Worm (Caenorhabditis elegans) whole organism, L4/young adult: ENCODE results near the gene attf-3.

Experiments
- W03F9.2 ChIP-seq: fragments of 150-350 bp; optimal IDR thresholded peaks from 2 replicates; lab custom pipeline; 2014; ENCODE audit warnings: missing biosample characterization, missing genetic modification characterization
- dao-5 ChIP-seq: sonication (generic microtip); optimal IDR thresholded peaks from 2 replicates; lab custom pipeline; 2016; ENCODE audit warnings: missing genotype, missing genetic modification characterization, moderate library complexity, missing compliant biosample characterization
- him-1 ChIP-seq: sonication (generic microtip); optimal IDR thresholded peaks from 2 replicates; lab custom pipeline; 2016; ENCODE audit warnings: missing genotype, missing genetic modification reagents, missing genetic modification characterization, missing compliant biosample characterization

attf-3 gene

DNA sequence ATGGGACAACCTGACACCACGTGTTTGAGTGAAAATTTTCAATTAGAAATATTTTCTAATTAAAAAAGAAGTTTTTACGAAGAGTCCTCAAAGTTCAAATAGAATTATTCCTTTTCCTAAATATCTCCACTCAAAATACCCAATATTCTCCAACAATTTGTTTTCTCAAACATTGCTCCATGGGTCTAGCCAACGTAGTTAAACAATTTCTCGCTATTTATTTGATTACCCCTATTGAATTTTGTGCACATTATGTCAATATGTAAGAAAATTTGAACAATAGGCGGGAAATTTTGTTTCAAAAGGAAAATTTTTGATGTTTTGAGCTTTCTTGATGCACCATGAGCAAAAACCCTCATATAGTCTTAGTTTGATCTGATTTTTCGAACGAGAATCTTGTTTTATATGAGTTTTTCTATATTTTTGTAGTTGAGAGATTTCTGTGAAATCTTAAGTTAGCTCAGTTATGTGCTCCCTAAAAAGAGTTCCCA is 23.8 kb downstream of the attf-3 start:
- TF ChIP-seq him-1 (tag; lab: Kevin White, UChicago), result peak; percentile 51
- TF ChIP-seq W03F9.2, result no peak

DNA sequence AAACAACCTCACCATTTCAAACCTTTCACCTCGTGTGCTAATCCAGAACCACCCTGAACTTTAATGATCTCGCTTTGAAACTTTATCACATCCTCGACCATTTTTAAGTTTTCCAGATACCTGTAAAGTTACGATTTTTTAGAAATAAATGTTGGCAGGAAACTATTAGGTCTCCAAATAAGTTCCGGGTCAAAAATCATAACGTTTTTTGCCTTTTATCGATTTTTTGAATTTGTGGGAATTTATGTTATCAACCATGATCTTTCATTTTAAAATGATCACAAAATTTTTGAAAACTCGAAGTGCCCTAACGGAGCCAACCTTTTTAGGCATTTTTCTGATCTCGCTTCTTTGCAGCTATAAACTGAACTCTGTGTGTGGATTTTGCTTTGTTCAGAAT is 25.1 kb downstream of the attf-3 start, which contains the start of gene btb-5:
btb-5 (minus strand) TSS at position 101 of the 400 bp plus-strand sequence.
- no peak for TF ChIP-seq him-1 (tag; lab: Kevin White, UChicago)
- no peak for TF ChIP-seq W03F9.2
- TF ChIP-seq dao-5 (tag; lab: Kevin White, UChicago), result no peak

DNA sequence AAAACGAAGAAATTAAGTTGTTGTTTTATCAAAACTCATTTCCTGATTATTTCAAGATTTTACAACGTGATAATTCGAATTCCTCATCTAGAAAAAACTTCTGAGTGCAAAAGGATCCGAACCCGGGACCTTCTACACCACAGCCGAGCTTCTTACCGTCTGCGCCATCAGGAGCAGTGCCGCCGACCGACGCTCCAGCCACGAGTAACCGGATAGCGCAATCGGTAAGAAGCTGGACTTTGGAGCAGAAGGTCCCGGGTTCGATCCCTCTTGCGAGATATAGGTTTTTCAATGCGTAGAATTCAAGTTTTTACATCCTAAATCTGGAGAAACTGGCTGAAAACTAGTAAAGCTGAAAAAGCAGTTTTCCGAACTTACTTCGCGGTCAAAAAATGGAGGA is 32.5 kb downstream of the attf-3 start:
- no peak for TF ChIP-seq W03F9.2
- no peak for TF ChIP-seq him-1 (tag; lab: Kevin White, UChicago)
- TF ChIP-seq dao-5 (tag; lab: Kevin White, UChicago), result no peak

DNA sequence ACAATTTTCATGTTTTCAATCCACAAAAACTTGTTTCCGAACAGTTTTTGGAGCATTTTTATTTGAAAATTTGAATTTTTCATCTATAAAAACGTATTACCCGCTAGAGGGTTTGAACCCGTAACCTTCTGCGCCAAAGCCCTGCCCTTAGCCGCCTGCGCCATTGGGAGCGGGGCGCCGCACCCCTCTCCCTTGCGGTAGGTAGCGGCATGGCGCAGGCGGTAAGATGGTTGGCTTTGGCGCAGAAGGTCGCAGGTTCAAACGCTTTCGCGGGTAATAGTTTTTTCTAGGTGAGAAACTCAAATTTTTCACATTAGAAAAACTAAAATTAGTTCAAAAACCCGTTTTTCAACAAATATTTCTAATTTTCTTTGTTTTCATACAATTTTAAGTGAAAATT is 34.6 kb downstream of the attf-3 start:
- no peak for TF ChIP-seq dao-5 (tag; lab: Kevin White, UChicago)
- no peak for TF ChIP-seq W03F9.2

DNA sequence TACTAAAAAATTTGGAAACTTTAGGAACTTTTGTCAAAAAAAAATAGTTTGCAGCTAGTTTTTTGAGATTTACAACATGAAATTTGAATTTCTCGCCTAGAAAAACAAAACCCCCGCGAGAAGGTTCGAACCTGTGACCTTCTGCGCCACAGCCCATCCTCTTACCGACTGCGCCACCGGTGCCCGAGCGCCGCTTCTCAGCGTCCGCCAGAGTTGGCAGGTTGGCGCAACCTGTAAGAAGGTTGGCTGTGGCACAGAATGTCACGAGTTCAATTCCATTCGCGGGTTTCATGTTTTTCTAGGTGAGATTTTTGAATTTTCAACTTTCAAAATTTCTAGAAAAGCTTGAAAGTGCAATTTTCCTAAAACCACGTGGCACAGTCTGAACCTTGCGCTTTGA is 35.8 kb downstream of the attf-3 start:
- TF ChIP-seq him-1 (tag; lab: Kevin White, UChicago) (no peak), dao-5 (tag; lab: Kevin White, UChicago) (no peak), W03F9.2 (no peak)

DNA sequence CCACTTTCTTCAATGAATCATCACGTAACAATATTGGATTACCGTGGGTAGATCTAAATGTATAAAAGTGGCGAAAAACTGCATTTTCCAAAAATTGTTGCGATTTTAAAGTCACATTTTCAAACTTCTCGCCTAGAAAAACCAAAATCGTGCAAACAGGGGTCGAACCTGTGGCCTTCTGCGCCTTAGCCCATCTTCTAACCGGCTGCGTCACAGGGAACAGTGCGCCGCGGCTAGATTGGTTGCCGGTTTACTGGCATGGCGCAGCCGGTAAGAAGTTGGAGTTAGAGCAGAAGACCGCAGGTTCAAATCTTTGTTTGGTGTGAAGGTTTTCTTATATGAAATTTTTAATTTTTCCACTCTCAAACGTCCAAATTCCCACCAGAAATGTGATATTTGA is 37.1 kb downstream of the attf-3 start:
- no peak for TF ChIP-seq him-1 (tag; lab: Kevin White, UChicago)
- no peak for TF ChIP-seq W03F9.2
- TF ChIP-seq dao-5 (tag; lab: Kevin White, UChicago), result no peak

DNA sequence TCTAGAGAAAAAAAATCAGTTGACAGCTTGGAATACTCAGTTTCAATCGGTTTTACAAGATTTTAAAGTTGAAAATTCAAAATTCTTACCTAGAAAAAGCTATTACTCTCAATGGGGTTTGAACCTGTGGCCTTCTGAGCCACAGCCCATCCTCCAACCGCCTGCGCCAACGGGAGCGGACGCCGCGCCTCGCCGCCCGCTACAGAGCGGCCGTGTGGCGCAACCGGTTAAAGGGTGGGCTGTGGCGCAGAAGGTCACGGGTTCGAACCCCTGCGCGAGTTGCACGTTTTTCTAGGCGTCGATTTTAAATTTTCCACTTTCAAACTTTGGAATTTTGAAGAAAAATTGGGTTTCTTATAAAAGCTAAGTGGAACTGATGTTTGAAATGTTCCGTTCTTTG is 37.9 kb downstream of the attf-3 start:
- no peak for TF ChIP-seq W03F9.2
- TF ChIP-seq him-1 (tag; lab: Kevin White, UChicago), result no peak
- no peak for TF ChIP-seq dao-5 (tag; lab: Kevin White, UChicago)

DNA sequence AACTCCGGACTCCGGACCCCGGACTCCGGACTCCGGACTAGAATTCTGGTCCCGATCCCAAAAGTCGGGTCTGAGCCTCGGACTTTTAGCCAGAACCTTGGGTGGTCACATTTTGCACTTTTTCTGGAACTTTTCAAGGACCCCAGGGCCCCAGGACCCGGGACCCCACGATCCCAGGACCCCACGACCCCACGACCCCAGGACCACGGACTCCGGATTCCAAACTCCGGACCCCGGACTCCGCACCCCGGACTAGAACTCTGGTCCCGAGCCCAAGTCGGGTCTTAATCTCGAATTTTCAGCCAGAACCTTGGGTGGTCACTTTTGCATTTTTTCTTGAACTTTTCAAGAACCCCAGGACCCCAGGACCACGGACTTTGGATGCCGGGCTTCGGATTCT is 43.5 kb downstream of the attf-3 start:
- TF ChIP-seq W03F9.2, result no peak
- no peak for TF ChIP-seq dao-5 (tag; lab: Kevin White, UChicago)
- TF ChIP-seq him-1 (tag; lab: Kevin White, UChicago), result no peak

DNA sequence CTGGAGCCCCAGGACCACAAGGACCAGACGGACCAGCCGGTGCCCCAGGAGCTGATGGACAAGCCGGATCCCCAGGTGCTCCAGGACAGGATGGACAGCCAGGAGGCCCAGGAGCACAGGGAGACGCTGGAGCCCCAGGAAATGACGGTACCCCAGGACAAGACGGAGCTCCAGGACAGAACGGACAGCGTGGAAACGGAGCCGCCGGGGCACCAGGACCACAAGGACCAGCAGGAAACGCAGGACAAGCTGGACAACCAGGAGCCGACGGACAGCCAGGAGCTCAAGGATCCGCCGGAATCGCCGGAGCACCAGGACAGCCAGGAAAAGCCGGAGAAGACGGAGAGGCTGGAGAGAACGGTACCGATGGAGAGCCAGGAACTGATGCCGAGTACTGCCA is 44.7 kb downstream of the attf-3 start:
- TF ChIP-seq dao-5 (tag; lab: Kevin White, UChicago) (no peak), W03F9.2 (no peak)

DNA sequence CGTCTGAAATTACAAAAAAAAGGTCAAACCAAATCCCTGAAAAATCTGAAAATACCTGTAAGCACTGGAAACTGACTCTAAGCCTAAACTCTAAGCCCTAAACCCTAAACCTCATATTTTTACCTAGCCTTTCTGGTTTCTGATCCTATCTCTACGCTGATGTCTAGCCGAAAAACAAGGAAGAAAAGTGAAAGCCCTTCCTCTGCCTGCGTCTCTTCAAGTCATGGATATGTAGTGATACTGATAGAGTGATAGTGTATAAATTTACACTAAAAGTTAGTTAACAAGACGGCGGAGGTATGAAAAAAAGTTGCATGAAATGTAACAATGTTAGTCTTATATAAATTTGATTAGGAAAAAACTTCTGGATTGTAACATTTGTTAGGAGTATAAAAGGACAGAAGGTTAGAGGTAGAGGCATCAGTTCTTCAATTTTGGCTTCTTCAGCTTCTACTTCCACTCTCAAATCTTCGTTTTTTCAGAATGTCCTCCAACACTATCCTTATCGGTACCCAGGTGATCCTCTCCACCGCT is 45.5 kb downstream of the attf-3 start, which contains the start of gene col-88:
col-88 (plus strand) TSS at position 484 of the 534 bp plus-strand sequence.
- TF ChIP-seq W03F9.2, result no peak
- no peak for TF ChIP-seq him-1 (tag; lab: Kevin White, UChicago)
- TF ChIP-seq dao-5 (tag; lab: Kevin White, UChicago), result no peak

DNA sequence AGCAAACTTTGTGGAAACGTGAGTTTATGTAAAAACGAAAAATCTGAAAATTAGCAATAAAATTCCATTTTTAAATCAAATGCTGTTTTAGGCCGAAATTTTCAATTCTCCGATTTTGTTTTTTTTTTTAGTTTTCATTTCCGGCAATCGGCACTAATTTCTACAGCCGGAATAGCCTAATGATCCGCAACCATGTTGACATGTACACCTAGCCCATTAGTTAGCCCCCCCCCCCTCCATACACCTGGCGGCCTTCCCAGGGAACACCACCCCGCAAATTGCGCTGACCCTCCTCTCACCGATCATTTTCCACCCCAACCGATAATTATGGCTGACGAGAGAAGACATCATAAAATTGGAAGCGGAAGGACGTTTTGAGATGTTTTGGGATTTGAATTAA is 46.7 kb downstream of the attf-3 start:
- TF ChIP-seq dao-5 (tag; lab: Kevin White, UChicago) (no peak), him-1 (tag; lab: Kevin White, UChicago) (no peak), W03F9.2 (no peak)

DNA sequence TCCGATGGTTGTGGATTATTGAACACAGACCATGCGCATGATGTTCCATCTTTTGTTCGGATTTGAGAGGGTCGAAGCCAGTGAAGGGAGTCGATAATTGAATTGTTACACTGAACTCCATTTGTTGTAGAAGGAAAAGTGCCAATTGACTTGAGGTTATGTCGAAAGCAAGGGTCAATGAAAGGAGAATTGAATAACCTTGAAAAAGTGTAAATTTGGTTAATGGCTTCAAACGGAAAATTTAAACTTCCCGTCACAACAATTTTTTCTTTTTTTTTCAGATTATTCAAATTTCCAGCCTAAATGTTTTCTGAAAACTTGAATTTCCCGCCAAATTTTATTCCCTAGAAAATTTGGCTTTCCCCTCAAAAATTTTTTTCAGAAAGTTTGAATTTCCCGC is 48.1 kb downstream of the attf-3 start, which contains the start of gene clp-10:
clp-10 (minus strand) TSS at position 101 of the 400 bp plus-strand sequence.
- TF ChIP-seq dao-5 (tag; lab: Kevin White, UChicago) (no peak), him-1 (tag; lab: Kevin White, UChicago) (no peak), W03F9.2 (no peak)

DNA sequence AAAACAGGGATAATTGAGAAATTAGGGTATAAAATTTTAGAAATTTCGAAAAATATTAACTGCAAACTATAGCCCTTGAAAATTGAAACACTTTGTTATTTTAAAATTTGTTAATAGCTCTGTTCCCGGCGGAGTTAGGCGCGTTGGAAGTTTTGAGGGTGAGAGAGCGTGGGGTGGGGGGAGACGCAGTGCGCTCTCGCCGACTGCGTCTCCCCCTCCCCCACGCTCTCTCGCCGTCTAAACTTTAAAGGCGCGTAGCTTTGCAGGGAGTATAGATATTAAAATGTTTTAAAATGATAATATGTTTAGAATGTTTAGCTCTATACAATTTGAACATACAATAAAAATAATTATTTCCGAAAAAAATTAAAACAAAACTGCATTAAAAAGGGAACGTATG is 52.9 kb downstream of the attf-3 start:
- no peak for TF ChIP-seq dao-5 (tag; lab: Kevin White, UChicago)
- TF ChIP-seq him-1 (tag; lab: Kevin White, UChicago), result no peak
- no peak for TF ChIP-seq W03F9.2

DNA sequence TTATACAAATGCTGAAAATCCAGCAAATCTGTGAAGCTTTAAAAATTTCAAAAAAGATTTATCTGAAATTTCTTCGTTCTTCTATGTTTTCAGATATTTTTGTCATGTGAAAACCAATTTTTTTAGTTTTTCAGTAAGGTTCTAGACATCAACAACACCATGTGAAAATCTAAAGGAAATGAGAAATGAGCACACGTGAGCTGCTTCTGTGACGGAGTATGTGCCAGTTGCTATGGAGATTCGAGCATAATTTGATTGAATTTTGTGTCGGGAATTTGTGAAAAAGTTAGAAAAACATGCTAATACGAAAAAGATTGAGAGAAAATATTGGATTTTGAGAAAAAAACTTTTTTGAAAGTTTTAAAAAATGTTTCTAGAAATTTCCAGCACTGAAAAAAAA is 54.6 kb downstream of the attf-3 start:
- TF ChIP-seq him-1 (tag; lab: Kevin White, UChicago) (no peak), W03F9.2 (no peak), dao-5 (tag; lab: Kevin White, UChicago) (no peak)

DNA sequence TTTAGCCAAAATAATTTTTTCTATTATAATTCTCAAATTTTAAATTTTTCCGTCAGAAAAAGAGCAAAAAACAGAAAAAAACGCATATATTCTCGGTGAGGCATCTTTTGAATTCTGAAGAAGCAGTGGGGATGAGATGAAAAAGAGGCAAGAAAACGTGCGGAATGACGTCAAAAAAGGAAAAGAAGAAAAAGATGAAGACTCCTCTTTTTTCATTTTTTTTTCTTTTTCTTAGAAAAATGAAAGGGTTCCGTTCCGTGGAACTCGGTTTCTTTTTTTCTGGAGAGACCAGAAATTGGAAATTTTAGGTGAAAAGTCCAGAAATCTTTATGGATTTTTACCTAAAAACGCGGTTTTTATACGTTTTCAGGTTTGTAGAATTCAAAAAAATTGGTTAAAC is 55.8 kb downstream of the attf-3 start:
- peak; percentile 44 for TF ChIP-seq him-1 (tag; lab: Kevin White, UChicago)
- no peak for TF ChIP-seq dao-5 (tag; lab: Kevin White, UChicago)
- TF ChIP-seq W03F9.2, result no peak
